Fruit fly (Drosophila melanogaster): Measurements from ENCODE around the gene CG12477.

Gene CG12477

DNA sequence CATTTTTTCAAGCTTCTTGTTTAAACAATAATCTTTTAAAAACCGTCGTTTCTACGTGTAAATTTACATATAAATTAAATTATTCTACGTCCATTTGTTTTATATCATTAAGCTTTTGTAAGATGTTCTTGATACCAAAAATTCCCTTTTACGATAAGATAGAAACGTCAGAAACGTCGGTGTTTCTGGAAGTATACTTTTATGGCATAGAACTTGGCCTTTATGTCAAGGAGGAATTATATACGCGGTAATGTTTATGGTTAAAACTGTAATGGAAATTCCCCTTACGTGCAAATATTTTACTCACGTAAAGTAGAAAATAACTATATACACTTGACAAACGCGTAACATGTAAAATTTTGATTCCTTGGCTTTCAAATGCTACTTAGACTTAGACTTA, 20.6 kb upstream of the CG12477 start:
- no peak for TF ChIP-seq Hr83 (GFP tag; optimal IDR thresholded peaks at IDR 0.05; ENCODE audit: poor library complexity, severe bottlenecking)
- no peak for TF ChIP-seq pan (optimal IDR thresholded peaks at IDR 0.05)
- peak; percentile 29 for TF ChIP-seq fru (GFP tag; optimal IDR thresholded peaks at IDR 0.05)
- TF ChIP-seq rgr (GFP tag; optimal IDR thresholded peaks at IDR 0.05) = no peak
- no peak for TF ChIP-seq tai (GFP tag; optimal IDR thresholded peaks at IDR 0.05)
- TF ChIP-seq Dif (GFP tag; optimal IDR thresholded peaks at IDR 0.05; ENCODE audit: partially characterized antibody) = no peak
- TF ChIP-seq OdsH (GFP tag; optimal IDR thresholded peaks at IDR 0.05) = no peak
- TF ChIP-seq ey (GFP tag; optimal IDR thresholded peaks at IDR 0.05) = no peak
- TF ChIP-seq Myc (optimal IDR thresholded peaks at IDR 0.05) = peak; percentile 74
- no peak for TF ChIP-seq h (GFP tag; optimal IDR thresholded peaks at IDR 0.05)
- TF ChIP-seq brk (GFP tag; optimal IDR thresholded peaks at IDR 0.05) = no peak
- no peak for TF ChIP-seq sage (GFP tag; optimal IDR thresholded peaks at IDR 0.05)
- no peak for TF ChIP-seq jim (GFP tag; optimal IDR thresholded peaks at IDR 0.05)
- TF ChIP-seq dsf (GFP tag; optimal IDR thresholded peaks at IDR 0.05; ENCODE audit: borderline replicate concordance) = no peak
- no peak for TF ChIP-seq N (GFP tag; optimal IDR thresholded peaks at IDR 0.05)
- no peak for TF ChIP-seq psq (GFP tag; optimal IDR thresholded peaks at IDR 0.05)
- no peak for TF ChIP-seq Vsx2 (GFP tag; optimal IDR thresholded peaks at IDR 0.05; ENCODE audit: partially characterized antibody)
- no peak for TF ChIP-seq Sp1 (GFP tag; optimal IDR thresholded peaks at IDR 0.05)
- TF ChIP-seq woc (GFP tag; optimal IDR thresholded peaks at IDR 0.05) = no peak
- no peak for TF ChIP-seq Rel (GFP tag; optimal IDR thresholded peaks at IDR 0.05)
- peak; percentile 82 for TF ChIP-seq Rel (tag; optimal IDR thresholded peaks at IDR 0.05)
- TF ChIP-seq Dfd (GFP tag; optimal IDR thresholded peaks at IDR 0.05) = no peak

DNA sequence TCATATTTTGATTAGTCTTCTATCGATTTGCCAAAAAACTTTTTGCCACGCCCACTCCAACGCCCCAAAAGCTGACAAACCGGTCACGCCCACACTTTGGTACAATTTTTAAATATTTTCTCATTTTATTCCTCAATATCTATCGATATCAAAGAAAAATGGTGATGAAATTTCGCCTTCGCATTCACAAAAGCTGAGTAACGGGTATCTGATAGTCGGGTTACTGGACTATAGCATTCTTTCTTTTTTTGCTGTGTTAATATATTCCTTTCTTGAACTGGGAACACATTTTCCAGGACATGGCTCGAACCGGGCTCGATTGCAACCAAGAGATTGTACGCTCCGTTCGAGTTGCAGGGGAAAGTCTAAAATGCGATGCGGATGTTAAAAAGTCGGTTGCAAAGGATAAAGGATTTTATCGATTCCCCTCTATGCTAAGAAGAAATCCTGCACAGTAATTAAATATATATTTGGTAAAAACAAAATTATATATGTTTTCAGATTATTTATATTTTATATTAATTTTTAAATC, 19.9 kb upstream of the CG12477 start:
- TF ChIP-seq Dfd (GFP tag; optimal IDR thresholded peaks at IDR 0.05) = peak; percentile 92
- TF ChIP-seq Hr78 (GFP tag; optimal IDR thresholded peaks at IDR 0.05) = no peak
- TF ChIP-seq psq (GFP tag; optimal IDR thresholded peaks at IDR 0.05) = no peak
- TF ChIP-seq OdsH (GFP tag; optimal IDR thresholded peaks at IDR 0.05) = no peak
- TF ChIP-seq CG9705 (GFP tag; optimal IDR thresholded peaks at IDR 0.05) = no peak

dm6 chr3L:18698312-18698711, 24.8 kb downstream of the CG12477 start, which contains the start of gene Dic4:
Dic4 (minus strand) TSS chr3L:18698412.
- TF ChIP-seq Mio (GFP tag; optimal IDR thresholded peaks at IDR 0.05) (no peak), Myc (optimal IDR thresholded peaks at IDR 0.05) (no peak), Hnf4 (GFP tag; optimal IDR thresholded peaks at IDR 0.05) (no peak), sv (GFP tag; optimal IDR thresholded peaks at IDR 0.05) (no peak), Dif (GFP tag; optimal IDR thresholded peaks at IDR 0.05; ENCODE audit: partially characterized antibody) (no peak), Abd-B (GFP tag; optimal IDR thresholded peaks at IDR 0.05) (no peak), br (GFP tag; optimal IDR thresholded peaks at IDR 0.05) (no peak), jim (GFP tag; optimal IDR thresholded peaks at IDR 0.05) (no peak), fru (GFP tag; optimal IDR thresholded peaks at IDR 0.05) (no peak), Sp1 (GFP tag; optimal IDR thresholded peaks at IDR 0.05) (no peak), dsf (GFP tag; optimal IDR thresholded peaks at IDR 0.05; ENCODE audit: borderline replicate concordance) (no peak), Jra (GFP tag; optimal IDR thresholded peaks at IDR 0.05) (no peak)

dm6 chr3L:18693887-18694286, 29.2 kb downstream of the CG12477 start, which contains the start of gene CG6893:
CG6893 (plus strand) TSS chr3L:18694187.
- TF ChIP-seq rgr (GFP tag; optimal IDR thresholded peaks at IDR 0.05) = no peak
- TF ChIP-seq Hr78 (GFP tag; optimal IDR thresholded peaks at IDR 0.05) = no peak
- no peak for TF ChIP-seq Sp1 (GFP tag; optimal IDR thresholded peaks at IDR 0.05)
- no peak for TF ChIP-seq woc (GFP tag; optimal IDR thresholded peaks at IDR 0.05)
- no peak for TF ChIP-seq lola (GFP tag; optimal IDR thresholded peaks at IDR 0.05)
- TF ChIP-seq h (GFP tag; optimal IDR thresholded peaks at IDR 0.05) = no peak
- no peak for TF ChIP-seq Dfd (GFP tag; optimal IDR thresholded peaks at IDR 0.05)
- no peak for TF ChIP-seq Hr83 (GFP tag; optimal IDR thresholded peaks at IDR 0.05; ENCODE audit: poor library complexity, severe bottlenecking)
- TF ChIP-seq Mio (GFP tag; optimal IDR thresholded peaks at IDR 0.05) = no peak
- TF ChIP-seq foxo (GFP tag; optimal IDR thresholded peaks at IDR 0.05) = no peak

- TF ChIP-seq fru (GFP tag; optimal IDR thresholded peaks at IDR 0.05) (peak; percentile 41), dl (GFP tag; optimal IDR thresholded peaks at IDR 0.05; ENCODE audit: insufficient read depth in 1 of 2, partially characterized antibody in 2 of 2) (no peak), CrebA (GFP tag; optimal IDR thresholded peaks at IDR 0.05; ENCODE audit: borderline replicate concordance) (no peak), Rel (GFP tag; optimal IDR thresholded peaks at IDR 0.05) (no peak), Rel (tag; optimal IDR thresholded peaks at IDR 0.05) (peak; percentile 88)
Measured at dm6 chr3L:18686220-18686801, 36.8 kb downstream of the CG12477 start, which contains the start of gene Cyp12c1. Cyp12c1 (minus strand) TSS chr3L:18686319.

All from whole organism, wandering third instar larva.